Worm (Caenorhabditis elegans) whole organism, late embryonic: ENCODE data around the gene cnk-1.

Experiments used
- C08G9.2 ChIP-seq: sonication (generic microtip); optimal IDR thresholded peaks from 2 replicates; lab custom pipeline; 2016; ENCODE audit warnings: mild to moderate bottlenecking, missing genetic modification characterization, moderate library complexity, missing compliant biosample characterization
- K02D7.2 ChIP-seq: sonication (generic microtip); optimal IDR thresholded peaks from 2 replicates; lab custom pipeline; 2017; ENCODE audit warnings: mild to moderate bottlenecking, missing genetic modification characterization, missing compliant biosample characterization
- ahr-1 ChIP-seq: sonication (generic microtip); optimal IDR thresholded peaks from 2 replicates; lab custom pipeline; 2016; ENCODE audit warnings: missing genetic modification characterization, missing compliant biosample characterization
- ceh-18 ChIP-seq: sonication (generic microtip); optimal IDR thresholded peaks from 2 replicates; lab custom pipeline; 2016; ENCODE audit warnings: missing genetic modification characterization, missing compliant biosample characterization
- ceh-19 ChIP-seq: fragments of 200-800 bp; sonication (Bioruptor generic); optimal IDR thresholded peaks from 2 replicates; lab custom pipeline; 2018; ENCODE audit warnings: mild to moderate bottlenecking, missing genetic modification characterization, missing compliant biosample characterization
- ceh-34 ChIP-seq: sonication (generic microtip); optimal IDR thresholded peaks from 2 replicates; lab custom pipeline; 2016; ENCODE audit warnings: mild to moderate bottlenecking, missing genetic modification characterization, missing compliant biosample characterization
- ceh-45 ChIP-seq: fragments of 200-800 bp; sonication (Bioruptor generic); IDR thresholded peaks from 2 replicates; pipeline ENCODE4 v1.3.6; 2022; ENCODE audit warnings: missing genetic modification reagents, missing genetic modification characterization, missing compliant biosample characterization
- ceh-6 ChIP-seq: fragments of 200-800 bp; sonication (Bioruptor generic); optimal IDR thresholded peaks from 2 replicates; lab custom pipeline; 2018; ENCODE audit warnings: mild to moderate bottlenecking, missing genetic modification characterization, missing compliant biosample characterization
- che-1 ChIP-seq: sonication (generic microtip); optimal IDR thresholded peaks from 2 replicates; lab custom pipeline; 2016; ENCODE audit warnings: mild to moderate bottlenecking, missing genetic modification characterization, missing compliant biosample characterization
- dve-1 ChIP-seq: sonication (generic microtip); optimal IDR thresholded peaks from 2 replicates; lab custom pipeline; 2017; ENCODE audit warnings: antibody characterized with exemption, mild to moderate bottlenecking, missing genetic modification characterization, missing compliant biosample characterization
- elt-4 ChIP-seq: sonication (generic microtip); optimal IDR thresholded peaks from 2 replicates; lab custom pipeline; 2016; ENCODE audit warnings: missing genetic modification characterization, missing compliant biosample characterization
- eyg-1 ChIP-seq: sonication (generic microtip); optimal IDR thresholded peaks from 2 replicates; lab custom pipeline; 2016; ENCODE audit warnings: missing genotype, missing genetic modification characterization, missing compliant biosample characterization
- fax-1 ChIP-seq: sonication (generic microtip); optimal IDR thresholded peaks from 2 replicates; lab custom pipeline; 2016; ENCODE audit warnings: missing genotype, missing genetic modification characterization, missing compliant biosample characterization
- fkh-10 ChIP-seq: fragments of 150-350 bp; optimal IDR thresholded peaks from 2 replicates; lab custom pipeline; 2014; ENCODE audit warnings: missing biosample characterization, missing genetic modification reagents, missing genetic modification characterization
- fkh-6 ChIP-seq: sonication (generic microtip); optimal IDR thresholded peaks from 2 replicates; lab custom pipeline; 2016; ENCODE audit warnings: missing genetic modification characterization, missing compliant biosample characterization
- gmeb-2 ChIP-seq: sonication (generic microtip); optimal IDR thresholded peaks from 2 replicates; lab custom pipeline; 2016; ENCODE audit warnings: missing genetic modification characterization, inconsistent platforms, missing compliant biosample characterization
- hlh-15 ChIP-seq: sonication (generic microtip); optimal IDR thresholded peaks from 2 replicates; lab custom pipeline; 2016; ENCODE audit warnings: missing genetic modification characterization, missing compliant biosample characterization
- hlh-6 ChIP-seq: sonication (generic microtip); optimal IDR thresholded peaks from 2 replicates; lab custom pipeline; 2016; ENCODE audit warnings: missing genotype, missing genetic modification characterization, missing compliant biosample characterization
- hlh-8 ChIP-seq: sonication (generic microtip); optimal IDR thresholded peaks from 2 replicates; lab custom pipeline; 2016; ENCODE audit warnings: missing genotype, missing genetic modification characterization, missing compliant biosample characterization
- mec-3 ChIP-seq: sonication (generic microtip); optimal IDR thresholded peaks from 2 replicates; lab custom pipeline; 2016; ENCODE audit warnings: borderline replicate concordance, missing genetic modification characterization, missing compliant biosample characterization
- nfya-1 ChIP-seq: sonication (generic microtip); optimal IDR thresholded peaks from 2 replicates; lab custom pipeline; 2017; ENCODE audit warnings: missing genetic modification characterization, mild to moderate bottlenecking, missing compliant biosample characterization, antibody characterized with exemption, moderate library complexity
- npax-4 ChIP-seq: sonication (generic microtip); optimal IDR thresholded peaks from 2 replicates; lab custom pipeline; 2016; ENCODE audit warnings: missing genetic modification characterization, missing compliant biosample characterization
- pag-3 ChIP-seq: sonication (generic microtip); optimal IDR thresholded peaks from 2 replicates; lab custom pipeline; 2016; ENCODE audit warnings: missing compliant biosample characterization, missing genetic modification characterization, borderline replicate concordance
- pax-1 ChIP-seq: fragments of 150-350 bp; optimal IDR thresholded peaks from 2 replicates; lab custom pipeline; 2014; ENCODE audit warnings: missing biosample characterization, missing genetic modification characterization
- pha-4 ChIP-seq: fragments of 150-350 bp; optimal IDR thresholded peaks from 2 replicates; lab custom pipeline; 2018; ENCODE audit warnings: missing biosample characterization, missing genetic modification reagents, missing genetic modification characterization
- ref-2 ChIP-seq: sonication (generic microtip); optimal IDR thresholded peaks from 2 replicates; lab custom pipeline; 2016; ENCODE audit warnings: missing genetic modification characterization, missing compliant biosample characterization
- sdc-2 ChIP-seq: sonication (generic microtip); optimal IDR thresholded peaks from 2 replicates; lab custom pipeline; 2016; ENCODE audit warnings: missing genotype, missing genetic modification characterization, missing compliant biosample characterization
- sox-2 ChIP-seq: fragments of 200-800 bp; sonication (Bioruptor generic); IDR thresholded peaks from 2 replicates; pipeline ENCODE4 v1.3.6; 2022; ENCODE audit warnings: missing genetic modification reagents, missing genetic modification characterization, missing compliant biosample characterization
- sox-4 ChIP-seq: sonication (generic microtip); optimal IDR thresholded peaks from 2 replicates; lab custom pipeline; 2017; ENCODE audit warnings: mild to moderate bottlenecking, missing genetic modification characterization, inconsistent platforms, missing compliant biosample characterization
- syd-9 ChIP-seq: sonication (generic microtip); optimal IDR thresholded peaks from 2 replicates; lab custom pipeline; 2016; ENCODE audit warnings: mild to moderate bottlenecking, missing genetic modification characterization, moderate library complexity, missing compliant biosample characterization
- tbx-2 ChIP-seq: sonication (generic microtip); optimal IDR thresholded peaks from 2 replicates; lab custom pipeline; 2016; ENCODE audit warnings: missing genetic modification characterization, missing compliant biosample characterization
- ttx-3 ChIP-seq: sonication (generic microtip); optimal IDR thresholded peaks from 2 replicates; lab custom pipeline; 2016; ENCODE audit warnings: missing genetic modification reagents, missing genetic modification characterization, missing compliant biosample characterization
- unc-3 ChIP-seq, 2 experiments: fragments of 200-800 bp in 1 of 2; sonication (Bioruptor generic) in 1 of 2; sonication (generic microtip) in 1 of 2; conservative IDR thresholded peaks in 1 of 2; optimal IDR thresholded peaks in 1 of 2; 2 replicates each; pipeline versions ENCODE4 v1.3.6 to Lab custom; 2016 to 2022; ENCODE audit warnings: missing compliant biosample characterization in 2 of 2, missing genetic modification characterization in 2 of 2, missing genetic modification reagents in 1 of 2
- unc-55 ChIP-seq: sonication (generic microtip); optimal IDR thresholded peaks from 2 replicates; lab custom pipeline; 2017; ENCODE audit warnings: missing biosample characterization, missing genetic modification reagents, missing genetic modification characterization
- ztf-16 ChIP-seq: sonication (generic microtip); optimal IDR thresholded peaks from 2 replicates; lab custom pipeline; 2017; ENCODE audit warnings: missing genetic modification characterization, missing compliant biosample characterization

Gene cnk-1

DNA sequence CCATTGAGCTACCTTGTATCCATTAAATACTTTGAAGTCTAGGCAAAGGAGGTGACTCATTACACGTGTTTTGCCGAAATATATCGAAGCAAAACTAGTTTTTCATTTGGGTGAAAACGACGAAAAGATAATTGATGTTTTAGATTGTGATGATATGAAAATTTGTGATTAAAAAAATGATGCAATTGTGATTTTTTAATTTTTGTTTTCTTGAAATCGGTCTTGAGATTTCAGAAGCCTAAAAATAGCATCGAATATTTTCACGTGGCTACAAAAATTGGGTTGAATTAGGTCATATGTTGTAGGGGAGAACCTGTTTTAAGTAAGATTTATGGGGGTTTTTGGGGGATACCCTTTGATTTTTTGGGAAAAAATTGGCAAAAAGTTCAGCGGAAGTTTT is 19.5 kb downstream of the cnk-1 start:
- TF ChIP-seq ahr-1 (tag; lab: Kevin White, UChicago) (no peak), mec-3 (tag; lab: Kevin White, UChicago) (no peak), dve-1 (tag; lab: Kevin White, UChicago) (no peak), C08G9.2 (tag; lab: Kevin White, UChicago) (no peak), ceh-6 (GFP tag; lab: Kevin White, UChicago) (no peak)

DNA sequence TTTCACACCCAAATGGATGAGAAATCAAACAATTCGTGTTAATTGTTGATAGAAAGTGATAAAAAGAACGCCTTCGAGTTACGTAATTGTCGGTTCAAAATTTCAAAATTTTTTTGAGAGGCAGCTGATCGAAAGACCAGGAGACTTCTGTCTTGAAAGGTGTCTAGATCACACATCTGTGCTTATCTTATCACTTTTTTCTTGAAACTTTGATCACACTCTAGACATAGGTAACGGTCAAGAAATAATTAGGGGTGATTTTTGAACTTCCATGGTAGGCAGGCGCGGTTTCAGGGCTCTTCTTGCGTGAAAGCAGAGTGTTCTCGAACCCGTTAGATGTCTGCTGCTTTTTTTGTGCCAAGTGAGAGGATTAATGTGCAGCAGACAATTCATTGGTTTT is 22.3 kb downstream of the cnk-1 start:
- no peak for TF ChIP-seq tbx-2 (tag; lab: Kevin White, UChicago)
- no peak for TF ChIP-seq unc-55 (GFP tag; lab: Kevin White, UChicago)
- no peak for TF ChIP-seq ceh-45
- TF ChIP-seq sox-4 (tag; lab: Kevin White, UChicago) = no peak

DNA sequence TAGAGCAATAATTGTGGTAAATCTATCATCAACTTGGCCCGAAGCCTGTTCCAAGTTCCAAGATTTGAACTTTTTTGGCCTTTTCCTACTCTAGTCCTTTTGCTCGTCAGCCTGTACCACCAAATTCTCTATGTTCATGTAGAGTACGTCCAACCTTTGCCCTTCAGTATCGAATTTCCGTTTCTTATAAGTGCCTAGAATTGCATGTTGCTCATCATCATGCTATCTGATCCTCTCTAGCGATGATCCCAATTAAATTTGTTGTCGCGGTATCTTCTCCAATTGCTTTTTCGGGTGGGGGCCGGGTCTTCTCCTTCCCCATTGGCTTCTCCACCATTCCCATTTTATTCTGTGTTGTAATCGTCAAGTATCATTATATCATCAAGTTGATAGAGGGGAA is 22.9 kb downstream of the cnk-1 start:
- no peak for TF ChIP-seq ref-2 (tag; lab: Kevin White, UChicago)
- TF ChIP-seq che-1 = no peak
- no peak for TF ChIP-seq pax-1 (tag; lab: Kevin White, UChicago)
- TF ChIP-seq sdc-2 (tag; lab: Kevin White, UChicago) = no peak
- TF ChIP-seq nfya-1 (tag; lab: Kevin White, UChicago) = no peak
- TF ChIP-seq sox-2 (GFP tag; lab: Robert Waterston, UW) = no peak
- no peak for TF ChIP-seq fkh-10 (GFP tag; lab: Kevin White, UChicago)
- no peak for TF ChIP-seq dve-1 (tag; lab: Kevin White, UChicago)
- no peak for TF ChIP-seq npax-4
- TF ChIP-seq fkh-6 (tag; lab: Kevin White, UChicago) = no peak
- no peak for TF ChIP-seq hlh-15 (tag; lab: Kevin White, UChicago)
- no peak for TF ChIP-seq pag-3

- no peak for TF ChIP-seq ceh-34 (tag; lab: Kevin White, UChicago)
Observed at ce11 chrIII:10294837-10295236, 23.8 kb downstream of the cnk-1 start, which contains the start of gene vglu-2. Gene vglu-2, plus strand, starts transcription at chrIII:10295137.

- TF ChIP-seq K02D7.2 (no peak), npax-4 (no peak), eyg-1 (no peak), fax-1 (tag; lab: Kevin White, UChicago) (no peak), pha-4 (tag; lab: Kevin White, UChicago) (no peak), fkh-6 (tag; lab: Kevin White, UChicago) (no peak), unc-3 (GFP tag; conservative IDR thresholded peaks at IDR 0.05; lab: Robert Waterston, UW) (no peak), unc-3 (tag; optimal IDR thresholded peaks at IDR 0.05; lab: Kevin White, UChicago) (no peak), C08G9.2 (tag; lab: Kevin White, UChicago) (no peak), ceh-18 (tag; lab: Kevin White, UChicago) (no peak), ttx-3 (no peak), gmeb-2 (tag; lab: Kevin White, UChicago) (no peak), hlh-6 (tag; lab: Kevin White, UChicago) (no peak), ztf-16 (tag; lab: Kevin White, UChicago) (no peak), syd-9 (tag; lab: Kevin White, UChicago) (no peak), ceh-19 (GFP tag; lab: Kevin White, UChicago) (no peak), hlh-8 (tag; lab: Kevin White, UChicago) (no peak), elt-4 (tag; lab: Kevin White, UChicago) (no peak)
Observed at ce11 chrIII:10296904-10297303, 25.8 kb downstream of the cnk-1 start.
